Fruit fly (Drosophila melanogaster) whole organism, embryonic: ENCODE measurements around the gene Irc.
A peak's percentile ranks its signal among the peaks of the same experiment; 100 is the strongest.

Experiments
- Abd-B ChIP-seq: fragments of 200-800 bp; sonication (Bioruptor generic); optimal IDR thresholded peaks from 2 replicates; lab custom pipeline; 2018; ENCODE audit warnings: missing biosample characterization, mild to moderate bottlenecking, missing genetic modification characterization, moderate library complexity
- Aef1 ChIP-seq: fragments of 200-800 bp; sonication (Bioruptor generic); IDR thresholded peaks from 3 replicates; pipeline ENCODE4 v1.3.6; 2022; ENCODE audit warnings: missing biosample characterization, missing genetic modification characterization
- B-H1 ChIP-seq: fragments of 200-800 bp; sonication (Bioruptor generic); IDR thresholded peaks from 3 replicates; pipeline ENCODE4 v1.3.6; 2022; ENCODE audit warnings: missing biosample characterization, missing genetic modification characterization
- BtbVII ChIP-seq: fragments of 200-800 bp; sonication (Bioruptor generic); optimal IDR thresholded peaks from 3 replicates; lab custom pipeline; 2017; ENCODE audit warnings: missing biosample characterization, mild to moderate bottlenecking, missing genetic modification characterization
- C15 ChIP-seq: fragments of 200-800 bp; sonication (Bioruptor generic); IDR thresholded peaks from 3 replicates; pipeline ENCODE4 v1.3.6; 2022; ENCODE audit warnings: missing biosample characterization, missing genetic modification characterization
- CG10431 ChIP-seq: fragments of 200-800 bp; sonication (Bioruptor generic); optimal IDR thresholded peaks from 3 replicates; lab custom pipeline; 2018; ENCODE audit warnings: missing biosample characterization, mild to moderate bottlenecking, missing genetic modification characterization
- CG12155 ChIP-seq: fragments of 200-800 bp; sonication (Bioruptor generic); optimal IDR thresholded peaks from 3 replicates; lab custom pipeline; 2016; ENCODE audit warnings: missing biosample characterization, missing genetic modification characterization
- CG12299 ChIP-seq: fragments of 200-800 bp; sonication (Bioruptor generic); optimal IDR thresholded peaks from 2 replicates; lab custom pipeline; 2018; ENCODE audit warnings: missing biosample characterization, mild to moderate bottlenecking, missing genetic modification characterization
- CG13123 ChIP-seq: fragments of 200-800 bp; sonication (Bioruptor generic); optimal IDR thresholded peaks from 2 replicates; lab custom pipeline; 2016; ENCODE audit warnings: missing biosample characterization, missing genetic modification characterization
- CG14050 ChIP-seq: fragments of 200-800 bp; sonication (Bioruptor generic); IDR thresholded peaks from 3 replicates; pipeline ENCODE4 v1.3.6; 2022; ENCODE audit warnings: missing biosample characterization, missing genetic modification characterization
- CG14667 ChIP-seq: fragments of 200-800 bp; sonication (Bioruptor generic); IDR thresholded peaks from 2 replicates; pipeline ENCODE4 v1.3.6; 2022; ENCODE audit warnings: missing biosample characterization, missing genetic modification characterization
- CG14860 ChIP-seq: fragments of 200-800 bp; sonication (Bioruptor generic); IDR thresholded peaks from 3 replicates; pipeline ENCODE4 v1.3.6; 2022; ENCODE audit warnings: missing biosample characterization, missing genetic modification characterization; ENCODE audit not compliant: partially characterized antibody
- CG1647 ChIP-seq: fragments of 200-800 bp; sonication (Bioruptor generic); optimal IDR thresholded peaks from 3 replicates; lab custom pipeline; 2016; ENCODE audit warnings: missing biosample characterization, missing genetic modification characterization
- CG17359 ChIP-seq: fragments of 200-800 bp; sonication (Bioruptor generic); optimal IDR thresholded peaks from 3 replicates; lab custom pipeline; 2018; ENCODE audit warnings: missing biosample characterization, mild to moderate bottlenecking, missing genetic modification characterization, moderate library complexity
- CG17802 ChIP-seq: fragments of 200-800 bp; sonication (Bioruptor generic); optimal IDR thresholded peaks from 2 replicates; lab custom pipeline; 2018; ENCODE audit warnings: missing biosample characterization, mild to moderate bottlenecking, missing genetic modification characterization, moderate library complexity
- CG1832 ChIP-seq: fragments of 200-800 bp; sonication (Bioruptor generic); optimal IDR thresholded peaks from 2 replicates; lab custom pipeline; 2017; ENCODE audit warnings: missing biosample characterization, mild to moderate bottlenecking, missing genetic modification characterization, inconsistent platforms
- CG31365 ChIP-seq: fragments of 200-800 bp; sonication (Bioruptor generic); optimal IDR thresholded peaks from 2 replicates; lab custom pipeline; 2018; ENCODE audit warnings: missing biosample characterization, mild to moderate bottlenecking, missing genetic modification characterization
- CG3726 ChIP-seq: fragments of 200-800 bp; sonication (Bioruptor generic); IDR thresholded peaks from 3 replicates; pipeline ENCODE4, ENCODE4 v1.3.6; 2022; ENCODE audit warnings: missing biosample characterization, missing genetic modification characterization
- CG4820 ChIP-seq: fragments of 200-800 bp; sonication (Bioruptor generic); optimal IDR thresholded peaks from 3 replicates; lab custom pipeline; 2016; ENCODE audit warnings: missing biosample characterization, missing genetic modification characterization
- CG6175 ChIP-seq: fragments of 200-800 bp; sonication (Bioruptor generic); IDR thresholded peaks from 3 replicates; pipeline ENCODE4 v1.3.6; 2022; ENCODE audit warnings: missing biosample characterization, missing genetic modification characterization
- CG8765 ChIP-seq: fragments of 200-800 bp; sonication (Bioruptor generic); IDR thresholded peaks from 2 replicates; pipeline ENCODE4 v1.3.6; 2022; ENCODE audit warnings: missing biosample characterization, missing genetic modification characterization
- CG9215 ChIP-seq: fragments of 200-800 bp; sonication (Bioruptor generic); IDR thresholded peaks from 2 replicates; pipeline ENCODE4 v1.3.6; 2022; ENCODE audit warnings: missing biosample characterization, missing genetic modification characterization
- CG9932 ChIP-seq: fragments of 200-800 bp; sonication (Bioruptor generic); IDR thresholded peaks from 2 replicates; pipeline ENCODE4 v1.3.6; 2022; ENCODE audit warnings: missing biosample characterization, missing genetic modification characterization
- Camta ChIP-seq: fragments of 200-800 bp; sonication (Bioruptor generic); optimal IDR thresholded peaks from 2 replicates; lab custom pipeline; 2016; ENCODE audit warnings: missing biosample characterization, missing genetic modification characterization
- Dip2 ChIP-seq: fragments of 200-800 bp; sonication (Bioruptor generic); IDR thresholded peaks from 2 replicates; pipeline ENCODE4 v1.3.6; 2022; ENCODE audit warnings: missing biosample characterization, missing genetic modification characterization
- Drgx ChIP-seq: fragments of 200-800 bp; sonication (Bioruptor generic); IDR thresholded peaks from 2 replicates; pipeline ENCODE4 v1.3.6; 2022; ENCODE audit warnings: missing biosample characterization, missing genetic modification characterization
- Elba2 ChIP-seq: fragments of 200-800 bp; sonication (Bioruptor generic); optimal IDR thresholded peaks from 3 replicates; lab custom pipeline; 2016; ENCODE audit warnings: missing biosample characterization, missing genetic modification characterization
- Gsc ChIP-seq: fragments of 200-800 bp; sonication (Bioruptor generic); IDR thresholded peaks from 2 replicates; pipeline ENCODE4 v1.3.6; 2022; ENCODE audit warnings: missing biosample characterization, missing genetic modification characterization
- HmgD ChIP-seq: fragments of 200-800 bp; sonication (Bioruptor generic); optimal IDR thresholded peaks from 3 replicates; lab custom pipeline; 2016; ENCODE audit warnings: missing biosample characterization, missing genetic modification characterization
- Oaz ChIP-seq: fragments of 200-800 bp; sonication (Bioruptor generic); IDR thresholded peaks from 2 replicates; pipeline ENCODE4 v1.3.6; 2022; ENCODE audit warnings: missing biosample characterization, missing genetic modification characterization
- Ravus ChIP-seq: fragments of 200-800 bp; sonication (Bioruptor generic); IDR thresholded peaks from 2 replicates; pipeline ENCODE4 v1.3.6; 2022; ENCODE audit warnings: missing biosample characterization, missing genetic modification characterization
- Rx ChIP-seq: fragments of 200-800 bp; sonication (Bioruptor generic); IDR thresholded peaks from 2 replicates; pipeline ENCODE4 v1.3.6; 2022; ENCODE audit warnings: missing biosample characterization, missing genetic modification characterization
- Sox100B ChIP-seq: fragments of 200-800 bp; sonication (Bioruptor generic); optimal IDR thresholded peaks from 3 replicates; lab custom pipeline; 2018; ENCODE audit warnings: missing biosample characterization, mild to moderate bottlenecking, missing genetic modification characterization
- Xrp1 ChIP-seq: fragments of 200-800 bp; sonication (Bioruptor generic); IDR thresholded peaks from 2 replicates; pipeline ENCODE4 v1.3.6; 2022; ENCODE audit warnings: missing biosample characterization, missing genetic modification characterization
- YL-1 ChIP-seq: fragments of 200-800 bp; sonication (Bioruptor generic); optimal IDR thresholded peaks from 3 replicates; lab custom pipeline; 2017; ENCODE audit warnings: missing biosample characterization, mild to moderate bottlenecking, missing genetic modification characterization
- ap ChIP-seq: fragments of 200-800 bp; sonication (Bioruptor generic); IDR thresholded peaks from 2 replicates; pipeline ENCODE4 v1.3.6; 2022; ENCODE audit warnings: missing biosample characterization, missing genetic modification characterization
- bsh ChIP-seq, 2 experiments: fragments of 200-800 bp; sonication (Bioruptor generic); optimal IDR thresholded peaks; 2 replicates each; lab custom pipeline; 2017 to 2018; ENCODE audit warnings: mild to moderate bottlenecking in 2 of 2, missing biosample characterization in 2 of 2, missing genetic modification characterization in 2 of 2, moderate library complexity in 1 of 2
- chn ChIP-seq: fragments of 200-800 bp; sonication (Bioruptor generic); optimal IDR thresholded peaks from 2 replicates; lab custom pipeline; 2016; ENCODE audit warnings: missing biosample characterization, missing genetic modification characterization
- cwo ChIP-seq: fragments of 200-800 bp; sonication (Bioruptor generic); optimal IDR thresholded peaks from 3 replicates; lab custom pipeline; 2017; ENCODE audit warnings: missing biosample characterization, missing genetic modification characterization, mild to moderate bottlenecking, moderate library complexity, missing genetic modification reagents
- emc ChIP-seq: fragments of 200-800 bp; sonication (Bioruptor generic); optimal IDR thresholded peaks from 2 replicates; lab custom pipeline; 2016; ENCODE audit warnings: missing biosample characterization, missing genetic modification characterization
- ems ChIP-seq: fragments of 200-800 bp; sonication (Bioruptor generic); optimal IDR thresholded peaks from 3 replicates; lab custom pipeline; 2016; ENCODE audit warnings: missing biosample characterization, missing genetic modification characterization
- fd96Cb ChIP-seq: fragments of 200-800 bp; sonication (Bioruptor generic); optimal IDR thresholded peaks from 2 replicates; lab custom pipeline; 2018; ENCODE audit warnings: missing biosample characterization, mild to moderate bottlenecking, missing genetic modification characterization, moderate library complexity
- gce ChIP-seq: fragments of 200-800 bp; sonication (Bioruptor generic); IDR thresholded peaks from 3 replicates; pipeline ENCODE4 v1.3.6; 2022; ENCODE audit warnings: missing biosample characterization, missing genetic modification characterization
- hb ChIP-seq: fragments of 200-800 bp; sonication (Bioruptor generic); IDR thresholded peaks from 3 replicates; pipeline ENCODE4 v1.3.6; 2022; ENCODE audit warnings: missing biosample characterization, missing genetic modification characterization; ENCODE audit not compliant: partially characterized antibody
- jing ChIP-seq: fragments of 200-800 bp; sonication (Bioruptor generic); optimal IDR thresholded peaks from 2 replicates; lab custom pipeline; 2018; ENCODE audit warnings: missing biosample characterization, mild to moderate bottlenecking, missing genetic modification characterization
- onecut ChIP-seq: fragments of 200-800 bp; sonication (Bioruptor generic); IDR thresholded peaks from 2 replicates; pipeline ENCODE4 v1.3.6; 2022; ENCODE audit warnings: missing biosample characterization, missing genetic modification characterization
- pros ChIP-seq: fragments of 200-800 bp; sonication (Bioruptor generic); optimal IDR thresholded peaks from 3 replicates; lab custom pipeline; 2019; ENCODE audit warnings: missing biosample characterization, mild to moderate bottlenecking, missing genetic modification characterization, moderate library complexity
- psq ChIP-seq: fragments of 200-800 bp; sonication (Bioruptor generic); optimal IDR thresholded peaks from 2 replicates; lab custom pipeline; 2017; ENCODE audit warnings: missing biosample characterization, missing genetic modification characterization
- slbo ChIP-seq: fragments of 200-800 bp; sonication (Bioruptor generic); IDR thresholded peaks from 2 replicates; pipeline ENCODE4 v1.3.6; 2022; ENCODE audit warnings: missing biosample characterization, missing genetic modification characterization
- sqz ChIP-seq: fragments of 200-800 bp; sonication (Bioruptor generic); optimal IDR thresholded peaks from 3 replicates; lab custom pipeline; 2018; ENCODE audit warnings: missing biosample characterization, mild to moderate bottlenecking, missing genetic modification characterization
- sr ChIP-seq: fragments of 200-800 bp; sonication (Bioruptor generic); IDR thresholded peaks from 3 replicates; pipeline ENCODE4 v1.3.6; 2022; ENCODE audit warnings: missing biosample characterization, missing genetic modification characterization
- unpg ChIP-seq: fragments of 200-800 bp; sonication (Bioruptor generic); optimal IDR thresholded peaks from 3 replicates; lab custom pipeline; 2018; ENCODE audit warnings: missing biosample characterization, mild to moderate bottlenecking, missing genetic modification characterization, moderate library complexity
- zfh2 ChIP-seq: fragments of 200-800 bp; sonication (Bioruptor generic); optimal IDR thresholded peaks from 2 replicates; lab custom pipeline; 2016; ENCODE audit warnings: missing biosample characterization, missing genetic modification characterization

Irc gene

dm6 chr3R:17020956-17021355, 18.3 kb downstream of the Irc start, which contains the start of gene Adsl (continued):
- TF ChIP-seq CG14860 (GFP tag; lab: Robert Waterston, UW) = no peak
- TF ChIP-seq CG4820 (GFP tag; lab: Kevin White, UChicago) = peak; percentile 37
- TF ChIP-seq Drgx (GFP tag; lab: Robert Waterston, UW) = no peak
- no peak for TF ChIP-seq bsh (GFP tag; optimal IDR thresholded peaks at IDR 0.05; lab: Kevin White, UChicago)
- no peak for TF ChIP-seq gce (GFP tag; lab: Robert Waterston, UW)
- no peak for TF ChIP-seq CG1832
- peak; percentile 46 for TF ChIP-seq CG17802 (tag; lab: Kevin White, UChicago)
- TF ChIP-seq emc (GFP tag; lab: Kevin White, UChicago) = no peak
- no peak for TF ChIP-seq ems (GFP tag; lab: Kevin White, UChicago)
- TF ChIP-seq BtbVII (GFP tag; lab: Kevin White, UChicago) = peak; percentile 76
- no peak for TF ChIP-seq Dip2 (GFP tag; lab: Robert Waterston, UW)
- no peak for TF ChIP-seq Oaz (GFP tag; lab: Robert Waterston, UW)
- TF ChIP-seq Sox100B = peak; percentile 74
- no peak for TF ChIP-seq pros (GFP tag; lab: Kevin White, UChicago)
- no peak for TF ChIP-seq Aef1
- no peak for TF ChIP-seq CG3726 (GFP tag; lab: Robert Waterston, UW)
- no peak for TF ChIP-seq CG8765 (GFP tag; lab: Robert Waterston, UW)
- TF ChIP-seq CG31365 (tag; lab: Kevin White, UChicago) = peak; percentile 44
- TF ChIP-seq CG1647 (GFP tag; lab: Kevin White, UChicago) = no peak
- TF ChIP-seq HmgD = no peak
- peak; percentile 74 for TF ChIP-seq YL-1 (GFP tag; lab: Kevin White, UChicago)
- no peak for TF ChIP-seq Ravus (GFP tag; lab: Robert Waterston, UW)
- no peak for TF ChIP-seq CG6175 (GFP tag; lab: Robert Waterston, UW)
- TF ChIP-seq hb (GFP tag; lab: Robert Waterston, UW) = no peak
- TF ChIP-seq Elba2 = no peak
- TF ChIP-seq chn = no peak
- no peak for TF ChIP-seq psq (GFP tag; lab: Kevin White, UChicago)
- TF ChIP-seq CG9932 = no peak
- peak; percentile 27; the same call in 1 of the 3 replicates for TF ChIP-seq CG14050 (GFP tag; lab: Robert Waterston, UW)
- no peak for TF ChIP-seq C15 (GFP tag; lab: Robert Waterston, UW)
- TF ChIP-seq Camta (GFP tag; lab: Kevin White, UChicago) = peak; percentile 41
- peak; percentile 61 for TF ChIP-seq onecut
- peak; percentile 37 for TF ChIP-seq cwo (GFP tag; lab: Kevin White, UChicago)
- no peak for TF ChIP-seq Rx (GFP tag; lab: Robert Waterston, UW)
- TF ChIP-seq sqz = no peak
- no peak for TF ChIP-seq unpg (GFP tag; lab: Kevin White, UChicago)
- no peak for TF ChIP-seq CG12155 (GFP tag; lab: Kevin White, UChicago)
- TF ChIP-seq CG12299 (tag; lab: Kevin White, UChicago) = peak; percentile 45
- no peak for TF ChIP-seq Abd-B (GFP tag; lab: Kevin White, UChicago)
- no peak for TF ChIP-seq CG14667 (GFP tag; lab: Robert Waterston, UW)
- no peak for TF ChIP-seq fd96Cb (tag; lab: Kevin White, UChicago)
- no peak for TF ChIP-seq zfh2 (GFP tag; lab: Kevin White, UChicago)
- TF ChIP-seq sr (GFP tag; lab: Robert Waterston, UW) = no peak
- no peak for TF ChIP-seq ap
- TF ChIP-seq Gsc = no peak
- TF ChIP-seq Xrp1 (GFP tag; lab: Robert Waterston, UW) = no peak
- no peak; the same call in 2 of the 3 replicates for TF ChIP-seq B-H1 (GFP tag; lab: Robert Waterston, UW)
- TF ChIP-seq CG10431 (GFP tag; lab: Kevin White, UChicago) = no peak
- 0 out of 2 replicates have a peak, but pooled peaks have one; percentile 11 for TF ChIP-seq slbo (GFP tag; lab: Robert Waterston, UW)
- no peak for TF ChIP-seq CG17359 (tag; lab: Kevin White, UChicago)
- no peak for TF ChIP-seq CG13123 (GFP tag; lab: Kevin White, UChicago)
- TF ChIP-seq CG9215 = no peak
- TF ChIP-seq jing (GFP tag; lab: Kevin White, UChicago) = no peak
